Worm (Caenorhabditis elegans): Measurements from ENCODE around the gene egl-44.

- no peak for TF ChIP-seq ztf-29 (GFP tag; IDR thresholded peaks at IDR 0.05)
- no peak for TF ChIP-seq T22C8.4 (GFP tag; IDR thresholded peaks at IDR 0.05)
Measured at ce11 chrII:5945818-5946217, 17.2 kb downstream of the egl-44 start.

Data from whole organism, midembryonic.